Worm (Caenorhabditis elegans) whole organism, midembryonic: Measurements from ENCODE around the gene srz-54.

ENCODE experiments used
- T22C8.4 ChIP-seq: fragments of 200-800 bp; sonication (Bioruptor generic); IDR thresholded peaks from 2 replicates; pipeline ENCODE4 v1.3.6; 2022; ENCODE audit warnings: missing genetic modification characterization, missing compliant biosample characterization
- cog-1 ChIP-seq: sonication (generic microtip); optimal IDR thresholded peaks from 2 replicates; lab custom pipeline; 2016; ENCODE audit warnings: missing genetic modification characterization, missing compliant biosample characterization
- flt-1 ChIP-seq: fragments of 200-800 bp; sonication (Bioruptor generic); IDR thresholded peaks from 2 replicates; pipeline ENCODE4 v1.3.6; 2022; ENCODE audit warnings: missing genetic modification characterization, missing compliant biosample characterization
- klf-2 ChIP-seq: fragments of 200-800 bp; sonication (Bioruptor generic); conservative IDR thresholded peaks from 2 replicates; pipeline ENCODE4 v1.3.6; 2022; ENCODE audit warnings: missing genetic modification reagents, missing genetic modification characterization, missing compliant biosample characterization
- med-1 ChIP-seq: sonication (generic microtip); optimal IDR thresholded peaks from 2 replicates; lab custom pipeline; 2017; ENCODE audit warnings: missing genetic modification characterization, mild to moderate bottlenecking, missing compliant biosample characterization, antibody characterized with exemption, missing genetic modification reagents; ENCODE audit not compliant: insufficient read depth
- ref-1 ChIP-seq: fragments of 200-800 bp; sonication (Bioruptor generic); conservative IDR thresholded peaks from 2 replicates; pipeline ENCODE4 v1.3.6; 2022; ENCODE audit warnings: missing genetic modification reagents, missing genetic modification characterization, missing compliant biosample characterization
- tab-1 ChIP-seq: fragments of 200-800 bp; sonication (Bioruptor generic); IDR thresholded peaks from 2 replicates; pipeline ENCODE4 v1.3.6; 2022; ENCODE audit warnings: missing genetic modification characterization, missing compliant biosample characterization
- ztf-23 ChIP-seq: fragments of 200-800 bp; sonication (Bioruptor generic); IDR thresholded peaks from 2 replicates; pipeline ENCODE4 v1.3.6; 2022; ENCODE audit warnings: missing genetic modification reagents, missing genetic modification characterization, missing compliant biosample characterization
- ztf-29 ChIP-seq: fragments of 200-800 bp; sonication (Bioruptor generic); IDR thresholded peaks from 2 replicates; pipeline ENCODE4 v1.3.6; 2022; ENCODE audit warnings: missing genetic modification reagents, missing genetic modification characterization, missing compliant biosample characterization

The srz-54 gene

DNA sequence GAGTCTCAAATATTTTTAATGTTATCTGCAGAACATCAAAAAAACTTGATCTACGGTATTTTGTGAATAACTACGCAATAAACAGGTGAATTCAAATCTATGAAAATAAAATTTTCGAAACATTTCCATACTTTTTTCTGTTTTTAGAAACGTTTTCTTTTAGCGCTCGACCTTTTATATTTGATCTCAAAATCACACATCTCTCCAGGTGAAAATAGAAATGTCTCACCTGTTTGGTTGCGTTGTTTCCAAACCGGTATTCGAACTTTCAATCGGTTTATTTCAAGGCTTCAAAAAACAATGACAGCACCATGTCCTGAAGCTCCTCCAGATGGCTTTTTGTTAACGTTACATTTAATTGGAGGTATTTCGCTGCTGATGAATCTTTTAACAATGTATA lies 20.7 kb downstream of the srz-54 start, which contains the start of gene sri-9:
TSS of gene sri-9 (plus strand) at position 301 of the 400 bp plus-strand sequence.
- TF ChIP-seq ztf-29 (GFP tag; lab: Robert Waterston, UW) = no peak
- TF ChIP-seq med-1 (GFP tag; lab: Kevin White, UChicago) = no peak
- TF ChIP-seq T22C8.4 (GFP tag; lab: Robert Waterston, UW) = no peak

DNA sequence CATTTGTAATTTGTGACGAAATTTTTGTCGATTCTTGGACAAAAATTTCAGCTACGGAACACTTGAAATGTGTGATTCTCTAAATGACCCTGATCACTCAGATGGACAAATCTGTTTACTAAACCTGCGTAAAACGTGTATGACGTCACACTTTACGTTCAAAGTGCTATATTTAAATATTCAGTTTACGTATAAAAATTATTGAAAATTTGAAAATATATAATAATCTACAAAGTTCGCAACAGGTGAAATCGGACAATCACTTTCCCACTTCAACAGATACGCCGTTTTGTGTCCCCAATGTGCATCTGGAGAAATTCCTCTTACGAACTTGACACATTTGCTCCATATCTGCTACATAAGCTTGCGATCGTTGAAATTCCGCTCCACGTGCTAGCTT lies 24.7 kb downstream of the srz-54 start, which contains the start of gene srh-131:
TSS of gene srh-131 (plus strand) at position 301 of the 400 bp plus-strand sequence.
- TF ChIP-seq cog-1 (no peak), ztf-23 (GFP tag; lab: Robert Waterston, UW) (no peak), ztf-29 (GFP tag; lab: Robert Waterston, UW) (no peak), tab-1 (GFP tag; lab: Robert Waterston, UW) (no peak), flt-1 (GFP tag; lab: Robert Waterston, UW) (no peak), ref-1 (GFP tag; lab: Robert Waterston, UW) (no peak), T22C8.4 (GFP tag; lab: Robert Waterston, UW) (no peak), med-1 (GFP tag; lab: Kevin White, UChicago) (no peak), klf-2 (GFP tag; lab: Robert Waterston, UW) (no peak)

DNA sequence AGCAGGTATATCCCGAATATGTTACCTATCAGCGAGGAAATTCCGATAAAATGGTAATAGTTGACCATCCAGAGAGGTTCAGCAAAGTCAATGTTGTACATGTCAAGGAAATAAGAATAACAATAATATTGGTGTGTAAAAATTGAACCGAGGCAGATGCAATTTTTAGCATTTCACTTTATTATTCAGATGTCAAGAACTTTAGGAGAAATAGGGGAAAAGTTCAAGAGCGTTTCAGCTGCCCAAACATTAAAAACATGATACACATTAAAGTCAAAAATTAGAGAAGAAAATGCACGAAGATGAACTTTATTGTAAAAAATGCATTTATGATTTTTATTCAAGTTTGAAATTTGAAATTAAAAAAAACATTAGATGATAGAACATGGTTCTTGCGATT lies 27.8 kb downstream of the srz-54 start, which contains the start of gene sri-69:
TSS of gene sri-69 (minus strand) at position 101 of the 400 bp plus-strand sequence.
- TF ChIP-seq med-1 (GFP tag; lab: Kevin White, UChicago) (no peak), klf-2 (GFP tag; lab: Robert Waterston, UW) (no peak), tab-1 (GFP tag; lab: Robert Waterston, UW) (no peak)

DNA sequence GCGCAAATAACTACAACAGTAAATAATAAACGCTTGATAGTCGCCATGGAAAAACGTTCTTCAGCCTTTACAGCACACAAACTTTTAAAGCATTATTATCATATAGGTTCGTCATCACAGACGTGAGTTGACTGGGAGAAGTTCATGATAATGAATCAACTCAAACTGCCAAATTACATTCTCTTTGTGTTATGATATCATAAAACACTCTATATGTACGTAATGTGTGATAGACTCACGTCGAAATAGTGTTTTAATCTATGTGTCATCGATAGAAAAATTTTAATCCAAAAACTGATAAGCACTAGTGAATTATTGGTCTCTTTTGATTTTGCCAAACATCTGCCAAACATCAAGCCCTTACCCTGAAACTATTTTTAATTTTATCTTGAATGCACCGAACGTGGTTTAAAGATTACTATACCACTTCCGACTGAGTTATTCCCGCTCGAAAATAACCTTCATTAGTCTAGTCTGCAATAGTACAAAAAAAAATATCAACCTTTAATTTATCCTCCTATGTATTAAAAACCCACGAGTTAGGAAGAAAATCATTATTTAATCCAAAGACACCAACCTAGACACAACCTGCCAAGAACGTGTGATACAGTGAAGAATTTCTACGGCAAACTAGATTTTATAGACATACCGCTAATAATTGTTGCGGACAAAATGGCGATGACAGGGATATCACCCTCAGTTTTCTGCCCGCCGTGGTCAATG lies 29.0 kb downstream of the srz-54 start, which contains the start of the genes clc-12 and clec-240:
TSS of gene clc-12 (minus strand) at position 47 of the 723 bp plus-strand sequence.
TSS of gene clec-240 (plus strand) at position 673 of the 723 bp plus-strand sequence.
- TF ChIP-seq tab-1 (GFP tag; lab: Robert Waterston, UW) (no peak), flt-1 (GFP tag; lab: Robert Waterston, UW) (no peak), ref-1 (GFP tag; lab: Robert Waterston, UW) (no peak), ztf-23 (GFP tag; lab: Robert Waterston, UW) (no peak), T22C8.4 (GFP tag; lab: Robert Waterston, UW) (no peak), ztf-29 (GFP tag; lab: Robert Waterston, UW) (no peak), klf-2 (GFP tag; lab: Robert Waterston, UW) (no peak), med-1 (GFP tag; lab: Kevin White, UChicago) (no peak), cog-1 (no peak)

DNA sequence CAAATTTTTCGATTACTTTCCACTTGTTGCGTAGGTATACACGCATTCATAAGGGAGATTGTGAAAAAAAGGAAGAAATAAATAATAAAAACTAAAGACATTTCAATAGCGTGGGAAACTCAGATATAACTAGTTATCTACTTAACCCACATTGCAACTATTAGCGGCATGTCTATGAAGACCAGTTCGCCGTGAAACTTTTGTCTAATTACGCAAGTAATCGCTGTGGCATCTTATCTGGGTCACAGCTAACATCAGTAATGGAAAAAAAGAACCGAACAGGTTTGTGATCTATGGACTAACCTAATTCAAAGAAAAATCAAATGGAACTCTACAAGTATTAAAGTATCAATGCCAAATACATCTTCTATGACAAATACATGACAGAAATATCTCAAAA lies 32.8 kb downstream of the srz-54 start, which contains the start of gene clec-241:
TSS of gene clec-241 (minus strand) at position 101 of the 400 bp plus-strand sequence.
- no peak for TF ChIP-seq tab-1 (GFP tag; lab: Robert Waterston, UW)
- TF ChIP-seq cog-1 = no peak
- no peak for TF ChIP-seq ref-1 (GFP tag; lab: Robert Waterston, UW)
- TF ChIP-seq ztf-29 (GFP tag; lab: Robert Waterston, UW) = no peak
- no peak for TF ChIP-seq klf-2 (GFP tag; lab: Robert Waterston, UW)
- TF ChIP-seq flt-1 (GFP tag; lab: Robert Waterston, UW) = no peak
- TF ChIP-seq ztf-23 (GFP tag; lab: Robert Waterston, UW) = no peak
- no peak for TF ChIP-seq T22C8.4 (GFP tag; lab: Robert Waterston, UW)
- TF ChIP-seq med-1 (GFP tag; lab: Kevin White, UChicago) = no peak

DNA sequence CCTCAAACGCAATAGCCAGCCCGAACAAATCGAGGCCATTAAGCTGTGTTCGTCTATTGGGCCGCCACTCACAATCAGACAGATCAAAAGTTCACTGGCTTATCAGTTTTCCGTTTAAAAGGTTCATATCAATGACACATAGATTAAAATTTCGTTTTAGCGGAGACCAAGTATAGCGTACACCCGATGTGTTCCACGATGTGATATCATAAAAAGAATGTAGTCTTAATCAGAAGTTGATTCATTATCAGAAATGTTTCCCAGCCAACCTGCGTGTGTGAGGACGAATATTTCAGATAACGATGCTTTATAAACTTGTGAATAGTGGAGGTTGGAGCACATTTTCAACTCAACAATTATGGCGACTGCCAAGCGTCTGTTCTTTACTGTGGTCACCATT lies 33.6 kb downstream of the srz-54 start, which contains the start of gene clc-13:
TSS of gene clc-13 (plus strand) at position 359 of the 400 bp plus-strand sequence.
- TF ChIP-seq cog-1 (no peak), T22C8.4 (GFP tag; lab: Robert Waterston, UW) (no peak), ztf-29 (GFP tag; lab: Robert Waterston, UW) (no peak), med-1 (GFP tag; lab: Kevin White, UChicago) (no peak), tab-1 (GFP tag; lab: Robert Waterston, UW) (no peak)

DNA sequence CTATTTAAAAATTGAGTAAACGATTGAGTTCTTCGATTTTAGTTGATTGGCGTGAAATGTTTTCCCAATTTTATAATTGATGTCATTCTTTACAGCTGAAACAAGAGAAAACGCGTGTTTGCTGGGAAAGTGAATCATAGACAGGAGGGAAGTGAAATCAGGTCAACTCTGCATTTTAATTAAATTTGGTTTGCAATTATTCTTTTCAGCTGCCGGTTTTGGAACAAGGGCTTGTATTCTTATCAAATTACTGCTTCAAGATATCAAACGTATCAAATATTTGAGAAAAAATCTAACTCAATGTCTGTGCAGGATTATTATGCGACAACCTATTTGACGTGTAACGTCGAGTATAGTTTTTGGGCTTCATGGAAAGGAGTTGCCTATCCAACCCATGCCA lies 36.3 kb downstream of the srz-54 start, which contains the start of gene srh-97:
TSS of gene srh-97 (plus strand) at position 301 of the 400 bp plus-strand sequence.
- TF ChIP-seq tab-1 (GFP tag; lab: Robert Waterston, UW) (no peak), klf-2 (GFP tag; lab: Robert Waterston, UW) (no peak), cog-1 (no peak)

DNA sequence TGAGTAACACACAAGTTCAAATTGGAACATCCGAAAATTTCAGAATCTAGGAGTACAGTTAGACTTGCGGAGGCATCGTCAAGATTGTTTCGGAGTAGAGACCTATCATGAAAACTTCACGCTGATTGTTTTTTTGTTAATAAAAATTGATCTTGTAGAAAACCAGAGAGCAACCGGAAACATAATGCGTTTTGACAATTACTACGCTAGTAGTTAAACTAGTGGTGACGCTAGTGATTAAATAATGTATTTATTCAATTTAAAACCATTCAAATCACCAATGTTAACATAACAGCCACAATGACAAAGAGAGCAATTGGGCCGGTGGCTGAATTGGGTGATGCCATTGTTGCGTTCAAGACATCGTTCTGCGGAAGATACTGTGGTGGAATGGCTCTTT lies 39.2 kb downstream of the srz-54 start, which contains the start of gene F49H6.17:
TSS of gene F49H6.17 (plus strand) at position 301 of the 400 bp plus-strand sequence.
- TF ChIP-seq ztf-29 (GFP tag; lab: Robert Waterston, UW) (no peak), T22C8.4 (GFP tag; lab: Robert Waterston, UW) (no peak), ref-1 (GFP tag; lab: Robert Waterston, UW) (no peak), cog-1 (no peak), tab-1 (GFP tag; lab: Robert Waterston, UW) (no peak), flt-1 (GFP tag; lab: Robert Waterston, UW) (no peak), klf-2 (GFP tag; lab: Robert Waterston, UW) (no peak), ztf-23 (GFP tag; lab: Robert Waterston, UW) (no peak), med-1 (GFP tag; lab: Kevin White, UChicago) (no peak)

DNA sequence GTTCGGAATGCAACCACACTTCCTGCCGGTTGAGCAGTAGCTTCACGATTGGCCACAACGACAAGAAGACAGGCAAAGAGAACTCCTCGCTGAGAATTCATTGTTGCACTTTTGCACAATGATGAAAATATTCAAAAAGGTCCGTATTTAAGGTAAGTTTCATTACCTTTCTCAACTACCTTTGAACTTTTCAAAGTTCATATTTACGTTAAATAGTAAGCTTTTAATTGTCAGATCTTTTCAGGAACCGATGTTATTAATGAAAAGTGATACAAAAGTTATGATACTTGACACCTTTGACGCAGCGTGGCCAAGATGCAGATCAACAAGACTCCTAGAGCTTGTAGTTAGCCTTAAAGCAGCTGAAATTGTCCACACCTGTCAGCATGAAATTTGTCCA lies 40.9 kb downstream of the srz-54 start, which contains the start of gene F49H6.12:
TSS of gene F49H6.12 (minus strand) at position 101 of the 400 bp plus-strand sequence.
- TF ChIP-seq T22C8.4 (GFP tag; lab: Robert Waterston, UW) (no peak), cog-1 (no peak), med-1 (GFP tag; lab: Kevin White, UChicago) (no peak), klf-2 (GFP tag; lab: Robert Waterston, UW) (no peak), ztf-23 (GFP tag; lab: Robert Waterston, UW) (no peak)
